Fruit fly (Drosophila melanogaster): ENCODE data around the gene CG34337.

- TF ChIP-seq CG7368 (GFP tag; optimal IDR thresholded peaks at IDR 0.05) (no peak), vri (GFP tag; optimal IDR thresholded peaks at IDR 0.05) (no peak), CG6808 (GFP tag; optimal IDR thresholded peaks at IDR 0.05) (no peak), Hr39 (GFP tag; optimal IDR thresholded peaks at IDR 0.05) (no peak), CG11902 (GFP tag; optimal IDR thresholded peaks at IDR 0.05) (no peak), Sox102F (GFP tag; optimal IDR thresholded peaks at IDR 0.05) (no peak)
Measured at dm6 chrX:7453236-7453635, 36.2 kb downstream of the CG34337 start, which contains the start of gene CG43198.
